Worm (Caenorhabditis elegans) whole organism, midembryonic: ENCODE results near the gene srw-109.

Experiments used
- T22C8.4 ChIP-seq: fragments of 200-800 bp; sonication (Bioruptor generic); IDR thresholded peaks from 2 replicates; pipeline ENCODE4 v1.3.6; 2022; ENCODE audit warnings: missing genetic modification characterization, missing compliant biosample characterization
- flt-1 ChIP-seq: fragments of 200-800 bp; sonication (Bioruptor generic); IDR thresholded peaks from 2 replicates; pipeline ENCODE4 v1.3.6; 2022; ENCODE audit warnings: missing genetic modification characterization, missing compliant biosample characterization
- klf-2 ChIP-seq: fragments of 200-800 bp; sonication (Bioruptor generic); conservative IDR thresholded peaks from 2 replicates; pipeline ENCODE4 v1.3.6; 2022; ENCODE audit warnings: missing genetic modification reagents, missing genetic modification characterization, missing compliant biosample characterization
- med-1 ChIP-seq: sonication (generic microtip); optimal IDR thresholded peaks from 2 replicates; lab custom pipeline; 2017; ENCODE audit warnings: missing genetic modification characterization, mild to moderate bottlenecking, missing compliant biosample characterization, antibody characterized with exemption, missing genetic modification reagents; ENCODE audit not compliant: insufficient read depth
- tab-1 ChIP-seq: fragments of 200-800 bp; sonication (Bioruptor generic); IDR thresholded peaks from 2 replicates; pipeline ENCODE4 v1.3.6; 2022; ENCODE audit warnings: missing genetic modification characterization, missing compliant biosample characterization

DNA sequence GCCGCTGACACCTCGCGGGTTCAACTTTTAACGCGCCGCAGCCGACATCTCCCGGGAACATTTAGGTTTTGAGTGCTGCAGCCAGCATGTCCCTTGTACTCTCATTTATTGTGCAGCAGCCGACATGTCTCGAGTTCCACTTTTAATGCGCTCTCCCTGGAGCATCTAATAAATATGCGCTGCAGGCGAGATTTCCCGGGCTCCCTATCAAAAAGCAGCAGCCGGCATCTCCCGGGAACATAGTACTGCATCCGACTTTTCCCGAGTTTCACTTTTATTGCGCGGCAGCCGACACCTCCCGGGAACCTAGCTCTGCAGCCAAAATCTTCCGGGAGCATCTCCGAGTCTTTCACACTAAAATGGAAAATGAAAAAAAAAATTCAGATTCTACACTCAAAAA is 12.2 kb upstream of the srw-109 start:
- no peak for TF ChIP-seq flt-1 (GFP tag; lab: Robert Waterston, UW)
- TF ChIP-seq T22C8.4 (GFP tag; lab: Robert Waterston, UW) = no peak
- no peak for TF ChIP-seq med-1 (GFP tag; lab: Kevin White, UChicago)
- TF ChIP-seq klf-2 = no peak
- no peak for TF ChIP-seq tab-1 (GFP tag; lab: Robert Waterston, UW)
